Fruit fly (Drosophila melanogaster) whole organism, adult: ENCODE data around the gene mtd.

Source experiments
- CG11617 ChIP-seq: fragments of 200-800 bp; sonication (Bioruptor generic); optimal IDR thresholded peaks from 2 replicates; lab custom pipeline; 2017; ENCODE audit warnings: mild to moderate bottlenecking, missing biosample characterization, missing genetic modification reagents, missing genetic modification characterization
- CG12768 ChIP-seq: fragments of 200-800 bp; sonication (Bioruptor generic); optimal IDR thresholded peaks from 2 replicates; lab custom pipeline; 2017; ENCODE audit warnings: missing biosample characterization, missing genetic modification characterization, mild to moderate bottlenecking, moderate library complexity, missing genetic modification reagents
- CG14711 ChIP-seq: fragments of 200-800 bp; sonication (Bioruptor generic); optimal IDR thresholded peaks from 2 replicates; lab custom pipeline; 2018; ENCODE audit warnings: missing biosample characterization, mild to moderate bottlenecking, missing genetic modification characterization, moderate library complexity
- CG1620 ChIP-seq: fragments of 200-800 bp; sonication (Bioruptor generic); optimal IDR thresholded peaks from 2 replicates; lab custom pipeline; 2016; ENCODE audit warnings: missing biosample characterization, missing genetic modification characterization
- CG33017 ChIP-seq: fragments of 200-800 bp; sonication (Bioruptor generic); optimal IDR thresholded peaks from 2 replicates; lab custom pipeline; 2018; ENCODE audit warnings: missing biosample characterization, mild to moderate bottlenecking, missing genetic modification characterization, moderate library complexity
- CG5204 ChIP-seq: fragments of 200-800 bp; sonication (Bioruptor generic); optimal IDR thresholded peaks from 2 replicates; lab custom pipeline; 2016; ENCODE audit warnings: missing biosample characterization, missing genetic modification characterization
- CG7045 ChIP-seq: fragments of 200-800 bp; sonication (Bioruptor generic); optimal IDR thresholded peaks from 2 replicates; lab custom pipeline; 2017; ENCODE audit warnings: missing biosample characterization, mild to moderate bottlenecking, missing genetic modification characterization
- CG7101 ChIP-seq: fragments of 200-800 bp; sonication (Bioruptor generic); optimal IDR thresholded peaks from 2 replicates; lab custom pipeline; 2018; ENCODE audit warnings: missing biosample characterization, mild to moderate bottlenecking, missing genetic modification characterization, moderate library complexity
- Clk ChIP-seq: fragments of 200-800 bp; sonication (Bioruptor generic); optimal IDR thresholded peaks from 2 replicates; lab custom pipeline; 2017; ENCODE audit warnings: missing biosample characterization, missing genetic modification characterization
- Crg-1 ChIP-seq: fragments of 200-800 bp; sonication (Bioruptor generic); optimal IDR thresholded peaks from 2 replicates; lab custom pipeline; 2016; ENCODE audit warnings: missing biosample characterization, missing genetic modification characterization
- Hr96 ChIP-seq: fragments of 200-800 bp; sonication (Bioruptor generic); optimal IDR thresholded peaks from 2 replicates; lab custom pipeline; 2016; ENCODE audit warnings: missing biosample characterization, missing genetic modification characterization
- Mnt ChIP-seq: fragments of 200-800 bp; sonication (Bioruptor generic); optimal IDR thresholded peaks from 2 replicates; lab custom pipeline; 2016; ENCODE audit warnings: missing biosample characterization, mild to moderate bottlenecking, missing genetic modification characterization
- bab1 ChIP-seq: fragments of 200-800 bp; sonication (Bioruptor generic); optimal IDR thresholded peaks from 3 replicates; lab custom pipeline; 2019; ENCODE audit warnings: missing biosample characterization, mild to moderate bottlenecking, missing genetic modification characterization, moderate library complexity
- cic ChIP-seq: fragments of 200-800 bp; sonication (Bioruptor generic); optimal IDR thresholded peaks from 2 replicates; lab custom pipeline; 2017; ENCODE audit warnings: missing biosample characterization, mild to moderate bottlenecking, missing genetic modification characterization, moderate library complexity
- cnc ChIP-seq, 2 experiments: fragments of >200 bp; optimal IDR thresholded peaks; 2 replicates each; lab custom pipeline; 2017
- kay ChIP-seq: fragments of 200-800 bp; sonication (Bioruptor generic); peaks from one replicate; lab custom pipeline; 2016; ENCODE audit warnings: missing biosample characterization, missing genetic modification characterization, borderline replicate concordance
- ovo ChIP-seq: fragments of 200-800 bp; sonication (Bioruptor generic); optimal IDR thresholded peaks from 2 replicates; lab custom pipeline; 2016; ENCODE audit warnings: missing biosample characterization, missing genetic modification characterization
- pad ChIP-seq: fragments of 200-800 bp; sonication (Bioruptor generic); optimal IDR thresholded peaks from 3 replicates; lab custom pipeline; 2017; ENCODE audit warnings: missing biosample characterization, missing genetic modification characterization, mild to moderate bottlenecking, moderate library complexity, missing genetic modification reagents
- tj ChIP-seq: fragments of 200-800 bp; sonication (Bioruptor generic); optimal IDR thresholded peaks from 3 replicates; lab custom pipeline; 2017; ENCODE audit warnings: missing biosample characterization, mild to moderate bottlenecking, missing genetic modification characterization, moderate library complexity
- toe ChIP-seq: fragments of 200-800 bp; sonication (Bioruptor generic); optimal IDR thresholded peaks from 2 replicates; lab custom pipeline; 2016; ENCODE audit warnings: missing biosample characterization, missing genetic modification characterization

The mtd gene

dm6 chr3R:5302939-5303777 lies 47.1 kb downstream of the mtd start:
- peak; percentile 29 for TF ChIP-seq tj (GFP tag; lab: Kevin White, UChicago)
- TF ChIP-seq cic (GFP tag; lab: Kevin White, UChicago), result no peak

- TF ChIP-seq CG1620 (GFP tag; lab: Kevin White, UChicago) (peak; percentile 34), cic (GFP tag; lab: Kevin White, UChicago) (peak; percentile 76), Clk (GFP tag; lab: Kevin White, UChicago) (no peak), cnc (optimal IDR thresholded peaks at IDR 0.05; lab: Kevin White, UChicago) (no peak), ovo (GFP tag; lab: Kevin White, UChicago) (peak; percentile 18), Crg-1 (GFP tag; lab: Kevin White, UChicago) (no peak), CG14711 (tag; lab: Kevin White, UChicago) (no peak), CG7045 (GFP tag; lab: Kevin White, UChicago) (peak; percentile 56), Hr96 (GFP tag; lab: Kevin White, UChicago) (no peak), kay (no peak), bab1 (no peak), tj (GFP tag; lab: Kevin White, UChicago) (peak; percentile 90), toe (peak; percentile 30), CG5204 (GFP tag; lab: Kevin White, UChicago) (no peak), CG7101 (tag; lab: Kevin White, UChicago) (peak; percentile 67), CG11617 (GFP tag; lab: Kevin White, UChicago) (peak; percentile 64), CG12768 (GFP tag; lab: Kevin White, UChicago) (peak; percentile 38), Mnt (GFP tag; lab: Kevin White, UChicago) (peak; percentile 3), CG33017 (tag; lab: Kevin White, UChicago) (peak; percentile 25), pad (GFP tag; lab: Kevin White, UChicago) (peak; percentile 39)
Observed at dm6 chr3R:5301905-5302304, 48.3 kb downstream of the mtd start.

dm6 chr3R:5300620-5301019 lies 49.6 kb downstream of the mtd start:
- TF ChIP-seq cnc (optimal IDR thresholded peaks at IDR 0.05; lab: Kevin White, UChicago), result peak in 1 of 2 experiments; percentile 25
- TF ChIP-seq Hr96 (GFP tag; lab: Kevin White, UChicago), result no peak

dm6 chr3R:5299569-5300195 lies 50.6 kb downstream of the mtd start, which contains the start of gene Tim17b1:
Tim17b1 (plus strand) TSS chr3R:5300145.
- no peak for TF ChIP-seq Clk (GFP tag; lab: Kevin White, UChicago)

dm6 chr3R:5298599-5299307 lies 51.5 kb downstream of the mtd start:
- TF ChIP-seq CG12768 (GFP tag; lab: Kevin White, UChicago) (no peak), Clk (GFP tag; lab: Kevin White, UChicago) (no peak), bab1 (peak; percentile 58), cic (GFP tag; lab: Kevin White, UChicago) (peak; percentile 0), toe (peak; percentile 66), cnc (optimal IDR thresholded peaks at IDR 0.05; lab: Kevin White, UChicago) (no peak), ovo (GFP tag; lab: Kevin White, UChicago) (peak; percentile 36), CG33017 (tag; lab: Kevin White, UChicago) (peak; percentile 31), CG7101 (tag; lab: Kevin White, UChicago) (peak; percentile 15), CG14711 (tag; lab: Kevin White, UChicago) (peak; percentile 2), CG1620 (GFP tag; lab: Kevin White, UChicago) (peak; percentile 72), kay (no peak), Crg-1 (GFP tag; lab: Kevin White, UChicago) (no peak), tj (GFP tag; lab: Kevin White, UChicago) (peak; percentile 91), CG11617 (GFP tag; lab: Kevin White, UChicago) (no peak), Hr96 (GFP tag; lab: Kevin White, UChicago) (no peak)

- no peak for TF ChIP-seq CG12768 (GFP tag; lab: Kevin White, UChicago)
- TF ChIP-seq CG7101 (tag; lab: Kevin White, UChicago), result no peak
- no peak for TF ChIP-seq CG33017 (tag; lab: Kevin White, UChicago)
- no peak for TF ChIP-seq tj (GFP tag; lab: Kevin White, UChicago)
- TF ChIP-seq CG7045 (GFP tag; lab: Kevin White, UChicago), result no peak
- TF ChIP-seq Clk (GFP tag; lab: Kevin White, UChicago), result no peak
- TF ChIP-seq ovo (GFP tag; lab: Kevin White, UChicago), result no peak
- no peak for TF ChIP-seq pad (GFP tag; lab: Kevin White, UChicago)
- TF ChIP-seq Crg-1 (GFP tag; lab: Kevin White, UChicago), result no peak
- no peak for TF ChIP-seq cic (GFP tag; lab: Kevin White, UChicago)
- TF ChIP-seq toe, result no peak
- TF ChIP-seq CG1620 (GFP tag; lab: Kevin White, UChicago), result peak; percentile 13
- TF ChIP-seq Mnt (GFP tag; lab: Kevin White, UChicago), result peak; percentile 42
- TF ChIP-seq cnc (optimal IDR thresholded peaks at IDR 0.05; lab: Kevin White, UChicago), result no peak
- TF ChIP-seq CG5204 (GFP tag; lab: Kevin White, UChicago), result no peak
- no peak for TF ChIP-seq Hr96 (GFP tag; lab: Kevin White, UChicago)
- TF ChIP-seq bab1, result peak; percentile 58
- TF ChIP-seq kay, result peak; percentile 26
- TF ChIP-seq CG11617 (GFP tag; lab: Kevin White, UChicago), result no peak
- no peak for TF ChIP-seq CG14711 (tag; lab: Kevin White, UChicago)
Observed at dm6 chr3R:5297315-5297714, 52.9 kb downstream of the mtd start.
